Worm (Caenorhabditis elegans) whole organism, late embryonic: ENCODE measurements around the gene lec-2.
"Not testable (repeated sequence)": the region's sequence is repeated elsewhere in the genome, so short reads cannot be mapped to it uniquely, and the experiment has no call there.

Source experiments
- C08G9.2 ChIP-seq: sonication (generic microtip); optimal IDR thresholded peaks from 2 replicates; lab custom pipeline; 2016; ENCODE audit warnings: mild to moderate bottlenecking, missing genetic modification characterization, moderate library complexity, missing compliant biosample characterization
- C38D4.7 ChIP-seq: fragments of 200-800 bp; sonication (Bioruptor generic); optimal IDR thresholded peaks from 2 replicates; lab custom pipeline; 2018; ENCODE audit warnings: mild to moderate bottlenecking, missing genetic modification characterization, moderate library complexity, missing compliant biosample characterization
- K02D7.2 ChIP-seq: sonication (generic microtip); optimal IDR thresholded peaks from 2 replicates; lab custom pipeline; 2017; ENCODE audit warnings: mild to moderate bottlenecking, missing genetic modification characterization, missing compliant biosample characterization
- K09A11.1 ChIP-seq: sonication (generic microtip); optimal IDR thresholded peaks from 2 replicates; lab custom pipeline; 2017; ENCODE audit warnings: antibody characterized with exemption, mild to moderate bottlenecking, missing genetic modification characterization, missing compliant biosample characterization; ENCODE audit not compliant: insufficient read depth
- T23F11.4 ChIP-seq: fragments of 200-800 bp; sonication (Bioruptor generic); optimal IDR thresholded peaks from 2 replicates; lab custom pipeline; 2018; ENCODE audit warnings: mild to moderate bottlenecking, missing genetic modification characterization, missing compliant biosample characterization
- Y22D7AL.16 ChIP-seq: sonication (generic microtip); optimal IDR thresholded peaks from 2 replicates; lab custom pipeline; 2016; ENCODE audit warnings: missing genetic modification characterization, missing compliant biosample characterization
- ceh-14 ChIP-seq: sonication (generic microtip); optimal IDR thresholded peaks from 2 replicates; lab custom pipeline; 2016; ENCODE audit warnings: missing genotype, missing genetic modification characterization, missing compliant biosample characterization
- ceh-19 ChIP-seq: fragments of 200-800 bp; sonication (Bioruptor generic); optimal IDR thresholded peaks from 2 replicates; lab custom pipeline; 2018; ENCODE audit warnings: mild to moderate bottlenecking, missing genetic modification characterization, missing compliant biosample characterization
- ceh-2 ChIP-seq: sonication (generic microtip); optimal IDR thresholded peaks from 2 replicates; lab custom pipeline; 2016; ENCODE audit warnings: missing genotype, missing genetic modification characterization, missing compliant biosample characterization
- ceh-24 ChIP-seq: sonication (generic microtip); optimal IDR thresholded peaks from 2 replicates; lab custom pipeline; 2016; ENCODE audit warnings: mild to moderate bottlenecking, missing genetic modification characterization, missing compliant biosample characterization
- ceh-48 ChIP-seq: sonication (generic microtip); optimal IDR thresholded peaks from 2 replicates; lab custom pipeline; 2016; ENCODE audit warnings: missing genetic modification characterization, inconsistent platforms, missing compliant biosample characterization
- che-1 ChIP-seq: sonication (generic microtip); optimal IDR thresholded peaks from 2 replicates; lab custom pipeline; 2016; ENCODE audit warnings: mild to moderate bottlenecking, missing genetic modification characterization, missing compliant biosample characterization
- dve-1 ChIP-seq: sonication (generic microtip); optimal IDR thresholded peaks from 2 replicates; lab custom pipeline; 2017; ENCODE audit warnings: antibody characterized with exemption, mild to moderate bottlenecking, missing genetic modification characterization, missing compliant biosample characterization
- fax-1 ChIP-seq: sonication (generic microtip); optimal IDR thresholded peaks from 2 replicates; lab custom pipeline; 2016; ENCODE audit warnings: missing genotype, missing genetic modification characterization, missing compliant biosample characterization
- fkh-6 ChIP-seq: sonication (generic microtip); optimal IDR thresholded peaks from 2 replicates; lab custom pipeline; 2016; ENCODE audit warnings: missing genetic modification characterization, missing compliant biosample characterization
- hlh-8 ChIP-seq: sonication (generic microtip); optimal IDR thresholded peaks from 2 replicates; lab custom pipeline; 2016; ENCODE audit warnings: missing genotype, missing genetic modification characterization, missing compliant biosample characterization
- mec-3 ChIP-seq: sonication (generic microtip); optimal IDR thresholded peaks from 2 replicates; lab custom pipeline; 2016; ENCODE audit warnings: borderline replicate concordance, missing genetic modification characterization, missing compliant biosample characterization
- nfya-1 ChIP-seq: sonication (generic microtip); optimal IDR thresholded peaks from 2 replicates; lab custom pipeline; 2017; ENCODE audit warnings: missing genetic modification characterization, mild to moderate bottlenecking, missing compliant biosample characterization, antibody characterized with exemption, moderate library complexity
- nhr-11 ChIP-seq: fragments of 150-350 bp; optimal IDR thresholded peaks from 2 replicates; lab custom pipeline; 2014; ENCODE audit warnings: missing biosample characterization, missing genetic modification characterization
- nhr-232 ChIP-seq: sonication (generic microtip); optimal IDR thresholded peaks from 2 replicates; lab custom pipeline; 2016; ENCODE audit warnings: missing genetic modification characterization, missing compliant biosample characterization
- pqm-1 ChIP-seq: sonication (generic microtip); optimal IDR thresholded peaks from 2 replicates; lab custom pipeline; 2016; ENCODE audit warnings: missing genetic modification characterization, missing compliant biosample characterization
- rnt-1 ChIP-seq: sonication (generic microtip); optimal IDR thresholded peaks from 2 replicates; lab custom pipeline; 2016; ENCODE audit warnings: missing genetic modification characterization, missing compliant biosample characterization
- sdc-2 ChIP-seq: sonication (generic microtip); optimal IDR thresholded peaks from 2 replicates; lab custom pipeline; 2016; ENCODE audit warnings: missing genotype, missing genetic modification characterization, missing compliant biosample characterization
- sox-2 ChIP-seq: fragments of 200-800 bp; sonication (Bioruptor generic); IDR thresholded peaks from 2 replicates; pipeline ENCODE4 v1.3.6; 2022; ENCODE audit warnings: missing genetic modification reagents, missing genetic modification characterization, missing compliant biosample characterization
- sox-4 ChIP-seq: sonication (generic microtip); optimal IDR thresholded peaks from 2 replicates; lab custom pipeline; 2017; ENCODE audit warnings: mild to moderate bottlenecking, missing genetic modification characterization, inconsistent platforms, missing compliant biosample characterization
- syd-9 ChIP-seq: sonication (generic microtip); optimal IDR thresholded peaks from 2 replicates; lab custom pipeline; 2016; ENCODE audit warnings: mild to moderate bottlenecking, missing genetic modification characterization, moderate library complexity, missing compliant biosample characterization
- tbx-2 ChIP-seq: sonication (generic microtip); optimal IDR thresholded peaks from 2 replicates; lab custom pipeline; 2016; ENCODE audit warnings: missing genetic modification characterization, missing compliant biosample characterization
- tbx-7 ChIP-seq: sonication (generic microtip); optimal IDR thresholded peaks from 2 replicates; lab custom pipeline; 2016; ENCODE audit warnings: missing genotype, missing genetic modification characterization, missing compliant biosample characterization
- unc-55 ChIP-seq: sonication (generic microtip); optimal IDR thresholded peaks from 2 replicates; lab custom pipeline; 2017; ENCODE audit warnings: missing biosample characterization, missing genetic modification reagents, missing genetic modification characterization
- unc-86 ChIP-seq: sonication (generic microtip); optimal IDR thresholded peaks from 2 replicates; lab custom pipeline; 2016; ENCODE audit warnings: missing genetic modification characterization, missing compliant biosample characterization
- zip-5 ChIP-seq: sonication (generic microtip); optimal IDR thresholded peaks from 2 replicates; lab custom pipeline; 2016; ENCODE audit warnings: missing genetic modification characterization, missing compliant biosample characterization

The lec-2 gene

DNA sequence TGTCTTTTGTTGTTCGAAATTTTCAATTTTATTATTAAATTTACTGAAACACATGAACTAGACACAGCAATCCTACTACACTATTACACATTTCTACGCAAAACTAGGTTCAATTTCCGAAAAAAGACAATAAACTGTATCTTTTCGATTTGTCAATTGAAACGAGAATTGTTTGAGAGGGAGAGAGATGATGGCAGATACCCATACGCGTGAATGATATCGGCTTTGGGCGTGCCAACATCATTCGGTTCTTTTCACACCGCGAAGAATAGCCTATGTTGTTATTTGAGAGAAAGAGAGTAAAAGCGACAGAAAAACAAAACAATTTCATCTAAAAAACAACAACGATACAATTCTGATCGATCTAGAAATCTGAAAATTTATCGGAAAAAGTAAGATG lies 4.2 kb downstream of the lec-2 start:
- TF ChIP-seq ceh-24 (tag; lab: Kevin White, UChicago) (no peak), pqm-1 (no peak), unc-86 (tag; lab: Kevin White, UChicago) (no peak), syd-9 (no peak), ceh-2 (tag; lab: Kevin White, UChicago) (no peak), dve-1 (no peak), unc-55 (GFP tag; lab: Kevin White, UChicago) (no peak), rnt-1 (tag; lab: Kevin White, UChicago) (no peak), fkh-6 (tag; lab: Kevin White, UChicago) (no peak), nhr-11 (tag; lab: Kevin White, UChicago) (no peak)
- TF ChIP-seq, all 69 proteins: peak for 0

DNA sequence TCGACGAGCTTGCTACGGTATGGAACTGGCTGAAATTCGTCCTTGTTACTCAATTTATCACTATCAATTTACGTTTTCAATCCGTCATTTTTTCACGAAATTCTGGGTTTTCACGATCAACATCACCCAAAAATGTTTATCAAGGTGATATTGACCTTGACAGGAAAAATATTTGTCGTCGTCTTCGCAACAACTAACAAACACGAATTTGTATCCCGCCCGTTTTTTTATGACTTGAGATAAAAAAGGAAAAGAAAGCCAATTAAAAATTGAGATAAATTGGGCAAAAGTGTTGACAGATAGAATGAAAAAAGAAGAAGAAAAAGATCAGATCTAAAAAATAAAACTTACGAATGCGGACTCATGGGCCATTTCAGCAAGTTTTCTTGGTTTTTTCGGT lies 5.1 kb downstream of the lec-2 start:
- TF ChIP-seq Y22D7AL.16 (tag; lab: Kevin White, UChicago) (no peak), che-1 (tag; lab: Kevin White, UChicago) (no peak), fax-1 (no peak), ceh-24 (tag; lab: Kevin White, UChicago) (no peak), C38D4.7 (no peak), tbx-7 (tag; lab: Kevin White, UChicago) (no peak), hlh-8 (no peak), C08G9.2 (tag; lab: Kevin White, UChicago) (no peak), K09A11.1 (tag; lab: Kevin White, UChicago) (no peak), unc-86 (tag; lab: Kevin White, UChicago) (no peak), sox-4 (tag; lab: Kevin White, UChicago) (no peak), ceh-2 (tag; lab: Kevin White, UChicago) (no peak), dve-1 (no peak), sdc-2 (tag; lab: Kevin White, UChicago) (no peak), mec-3 (tag; lab: Kevin White, UChicago) (no peak), tbx-2 (tag; lab: Kevin White, UChicago) (no peak), T23F11.4 (GFP tag; lab: Kevin White, UChicago) (no peak)
- TF ChIP-seq, all 69 proteins: peak for 0

DNA sequence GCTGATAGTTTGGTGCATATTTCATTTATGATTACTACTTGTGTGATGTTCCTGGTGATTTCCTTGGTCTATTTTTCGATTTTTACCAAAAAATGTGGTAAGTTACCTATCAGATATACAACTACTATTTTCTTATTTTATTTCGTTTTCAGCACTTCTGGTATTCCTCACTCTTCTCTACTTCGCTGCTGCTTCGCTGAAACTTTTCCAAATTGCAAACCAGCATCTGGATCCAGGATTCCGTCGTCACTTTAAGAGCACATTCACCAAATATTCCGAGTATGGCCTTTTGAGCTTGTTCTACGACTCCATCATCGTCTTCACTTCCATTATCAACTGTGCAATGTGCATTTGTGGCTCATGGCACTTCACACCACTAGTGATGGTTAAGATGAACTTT lies 7.4 kb downstream of the lec-2 start:
- TF ChIP-seq ceh-14 (tag; lab: Kevin White, UChicago) = no peak
- no peak for TF ChIP-seq ceh-19
- TF ChIP-seq K02D7.2 (tag; lab: Kevin White, UChicago) = no peak

DNA sequence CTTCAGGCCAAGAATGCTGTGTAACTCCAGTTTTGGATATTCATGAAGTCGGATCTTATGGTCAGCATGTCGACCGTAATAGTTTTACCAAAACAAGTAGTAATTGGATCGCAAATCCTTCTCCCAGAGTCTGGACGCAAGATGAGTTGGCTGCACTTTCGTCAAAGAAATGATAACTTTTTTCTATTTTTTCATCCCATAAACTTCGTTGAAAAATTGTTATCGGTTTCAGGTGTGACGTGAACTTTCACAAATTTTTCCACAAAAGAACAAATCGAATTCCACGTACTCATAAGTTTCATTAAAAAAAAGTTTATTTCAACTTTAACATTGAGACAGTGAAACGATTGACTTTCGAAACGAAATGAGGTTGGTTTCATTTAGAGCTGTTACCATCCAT lies 8.1 kb downstream of the lec-2 start, which contains the start of gene ZK892.5:
TSS of gene ZK892.5 (plus strand) at position 301 of the 400 bp plus-strand sequence.
- TF ChIP-seq ceh-48 (no peak), unc-86 (tag; lab: Kevin White, UChicago) (no peak), nfya-1 (tag; lab: Kevin White, UChicago) (no peak), fax-1 (no peak), tbx-7 (tag; lab: Kevin White, UChicago) (no peak), zip-5 (no peak), nhr-232 (no peak), C08G9.2 (tag; lab: Kevin White, UChicago) (no peak), ceh-24 (tag; lab: Kevin White, UChicago) (no peak), sdc-2 (tag; lab: Kevin White, UChicago) (no peak)

DNA sequence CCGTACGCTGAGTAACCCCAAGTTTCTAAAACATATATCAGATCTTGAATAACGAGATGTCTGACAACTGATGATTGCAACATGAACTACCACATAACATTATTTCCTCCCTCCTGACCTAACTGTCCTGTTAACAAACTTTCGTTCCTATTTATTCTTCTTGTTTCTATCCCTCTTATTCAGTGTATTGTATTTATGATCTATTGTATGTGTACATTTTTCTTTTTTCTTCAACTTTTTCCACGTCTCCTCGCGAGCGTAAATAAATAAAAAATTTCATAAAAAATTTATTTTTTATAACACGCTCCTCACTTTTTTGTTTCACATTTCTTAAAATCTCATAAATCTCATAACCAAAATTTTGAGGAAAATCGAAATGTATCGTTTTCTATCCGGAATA lies 9.7 kb downstream of the lec-2 start, which contains the start of gene ZK892.4:
TSS of gene ZK892.4 (plus strand) at position 301 of the 400 bp plus-strand sequence.
- not testable (repeated sequence) for TF ChIP-seq fkh-6 (tag; lab: Kevin White, UChicago); sox-2; C08G9.2 (tag; lab: Kevin White, UChicago)
- TF ChIP-seq, all 69 proteins: peak for 0; not testable (repeated sequence) for 69

DNA sequence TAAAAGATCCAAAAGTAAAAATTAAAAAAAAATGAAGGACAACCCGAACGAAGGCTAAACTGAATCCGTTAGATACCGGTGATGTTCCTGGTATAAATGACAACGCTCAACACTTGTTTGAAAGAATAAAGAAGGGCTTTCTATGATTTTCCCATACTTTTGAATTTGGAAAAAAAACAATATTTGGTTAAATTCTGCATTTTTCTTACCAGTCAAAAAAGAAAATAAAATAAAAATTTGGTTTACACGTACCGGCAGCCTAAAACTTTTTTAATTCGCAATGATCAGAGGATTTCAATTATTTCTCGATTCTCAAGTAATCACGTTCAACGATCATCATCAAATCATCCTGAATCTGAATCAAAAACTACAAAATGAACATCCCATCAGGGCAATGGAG lies 14.4 kb downstream of the lec-2 start, which contains the start of gene ZK892.3:
TSS of gene ZK892.3 (plus strand) at position 301 of the 400 bp plus-strand sequence.
- no peak for TF ChIP-seq dve-1
- TF ChIP-seq nhr-232 = no peak
